Worm (Caenorhabditis elegans): ENCODE results near the gene cgt-2.
"Not testable (repeated sequence)": the region's sequence is repeated elsewhere in the genome, so short reads cannot be mapped to it uniquely, and the experiment has no call there.

Gene cgt-2

DNA sequence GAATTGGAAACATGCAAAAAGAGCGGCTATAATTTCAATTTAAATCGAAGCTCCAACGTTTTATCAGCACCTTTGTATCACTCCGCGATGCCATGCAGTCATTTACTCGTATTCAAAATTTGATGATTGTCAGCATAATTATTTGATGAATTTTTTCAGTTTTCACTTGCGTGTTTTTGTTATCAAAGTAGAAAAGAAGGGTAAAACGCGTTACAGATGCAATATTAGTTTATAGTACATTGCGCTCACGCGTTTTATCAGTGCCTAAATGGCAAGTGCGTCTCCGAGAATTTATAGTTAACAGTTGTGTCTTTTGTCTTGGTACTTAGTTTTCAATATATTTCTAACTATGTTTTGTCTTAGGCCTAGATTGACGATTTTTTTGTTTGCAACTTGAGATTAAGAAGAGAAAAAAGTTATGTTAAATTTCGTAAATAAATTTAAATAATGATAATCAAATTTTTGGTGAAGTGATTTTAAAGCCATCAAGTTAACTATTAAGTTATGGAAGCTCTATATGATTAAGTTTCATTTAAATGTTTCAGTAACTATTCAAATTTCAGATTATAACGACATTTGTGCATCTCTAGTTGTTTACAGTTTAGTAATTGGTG lies at the start of gene cgt-2:
Gene cgt-2, plus strand, starts transcription at position 564 of the 614 bp plus-strand sequence.
- no peak for TF ChIP-seq ama-1 (optimal IDR thresholded peaks at IDR 0.05)
- TF ChIP-seq skn-1 (tag; optimal IDR thresholded peaks at IDR 0.05) = peak; percentile 83
- TF ChIP-seq pqm-1 (tag; optimal IDR thresholded peaks at IDR 0.05) = peak; percentile 84
- TF ChIP-seq nhr-43 (tag; optimal IDR thresholded peaks at IDR 0.05; ENCODE audit: poor library complexity, severe bottlenecking) = no peak
- no peak for TF ChIP-seq aly-2 (tag; optimal IDR thresholded peaks at IDR 0.05)
- no peak for TF ChIP-seq tbx-2 (tag; optimal IDR thresholded peaks at IDR 0.05)
- no peak for TF ChIP-seq egl-27 (tag; optimal IDR thresholded peaks at IDR 0.05)
- peak; percentile 4 for TF ChIP-seq pha-4 (tag; optimal IDR thresholded peaks at IDR 0.05)
- TF ChIP-seq elt-2 (tag; optimal IDR thresholded peaks at IDR 0.05) = peak; percentile 82
- TF ChIP-seq ceh-82 (tag; optimal IDR thresholded peaks at IDR 0.05) = no peak
- no peak for TF ChIP-seq elt-3 (tag; optimal IDR thresholded peaks at IDR 0.05)

DNA sequence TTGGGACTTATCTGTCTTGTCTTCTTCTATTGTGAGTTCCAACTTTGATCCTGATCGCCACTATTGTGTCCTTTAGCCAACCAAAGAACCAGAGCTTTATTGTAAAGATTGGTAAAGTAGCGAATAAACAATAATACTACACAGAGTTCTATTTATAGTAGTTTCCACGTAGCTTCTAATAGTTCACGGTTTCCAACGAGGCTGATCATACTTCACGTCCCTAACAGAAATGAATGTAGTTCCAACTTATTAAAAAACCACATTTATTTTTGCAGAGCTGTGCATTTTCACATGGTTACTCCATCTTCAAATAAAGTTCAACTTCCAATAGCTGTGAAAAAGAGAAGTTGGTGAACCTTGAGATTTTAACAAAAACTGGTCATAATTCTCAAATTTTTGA lies 45.7 kb upstream of the cgt-2 start, which contains the start of gene tmem-218:
Gene tmem-218, plus strand, starts transcription at position 301 of the 400 bp plus-strand sequence.
- TF ChIP-seq R02D3.7, skn-1, eor-1 (tag; optimal IDR thresholded peaks at IDR 0.05): not testable (repeated sequence)

DNA sequence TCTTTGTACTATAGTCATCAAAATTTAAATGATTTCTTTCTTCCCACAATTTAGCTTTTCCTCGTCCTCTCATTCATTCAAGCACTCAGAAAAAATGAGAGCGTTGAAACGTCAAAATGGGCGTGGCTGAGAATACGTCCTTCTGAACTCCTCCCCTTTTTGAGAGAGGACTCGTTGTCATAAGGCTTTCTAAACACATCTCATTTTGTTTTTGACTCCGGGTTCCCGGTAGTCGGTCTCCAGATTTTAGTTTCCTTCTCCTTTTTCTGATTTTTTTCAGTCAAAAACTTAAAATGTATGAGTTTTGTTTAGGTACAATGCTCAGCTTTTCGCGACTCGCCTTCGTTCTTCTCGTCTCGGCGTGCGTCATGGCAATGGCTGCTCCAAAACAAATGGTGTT lies 32.9 kb upstream of the cgt-2 start, which contains the start of gene nlp-6:
Gene nlp-6, plus strand, starts transcription at position 301 of the 400 bp plus-strand sequence.
- TF ChIP-seq ztf-11 (tag; optimal IDR thresholded peaks at IDR 0.05) = no peak

DNA sequence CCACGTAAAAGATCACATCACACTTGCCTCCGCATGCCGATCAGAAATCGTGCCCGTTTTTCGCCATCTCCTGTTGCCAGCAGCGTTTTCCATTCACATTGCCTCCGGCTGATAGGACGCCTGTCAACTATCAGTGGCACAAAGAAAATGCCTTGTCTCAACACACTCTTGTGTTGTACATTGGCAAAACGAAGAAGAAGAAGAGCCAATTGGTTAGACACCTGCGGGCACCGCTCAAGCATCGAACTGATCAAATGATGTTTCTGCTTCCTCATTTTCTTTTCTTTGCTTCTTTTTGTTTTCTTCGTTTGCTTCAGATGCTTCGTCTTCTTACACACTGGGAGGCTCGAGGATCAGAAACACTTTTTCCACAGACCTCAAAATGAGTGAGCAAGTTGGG lies 27.7 kb upstream of the cgt-2 start:
- TF ChIP-seq ceh-28 (tag; optimal IDR thresholded peaks at IDR 0.05) (no peak), lin-39 (tag; optimal IDR thresholded peaks at IDR 0.05) (peak; percentile 8), fos-1 (tag; optimal IDR thresholded peaks at IDR 0.05) (no peak), sea-2 (GFP tag; optimal IDR thresholded peaks at IDR 0.05) (no peak), nhr-25 (tag; optimal IDR thresholded peaks at IDR 0.05) (no peak), egl-27 (tag; optimal IDR thresholded peaks at IDR 0.05) (no peak), nhr-237 (tag; optimal IDR thresholded peaks at IDR 0.05) (no peak), nfya-1 (tag; optimal IDR thresholded peaks at IDR 0.05; ENCODE audit: insufficient read depth) (peak; percentile 39), nhr-67 (tag; optimal IDR thresholded peaks at IDR 0.05) (no peak)

DNA sequence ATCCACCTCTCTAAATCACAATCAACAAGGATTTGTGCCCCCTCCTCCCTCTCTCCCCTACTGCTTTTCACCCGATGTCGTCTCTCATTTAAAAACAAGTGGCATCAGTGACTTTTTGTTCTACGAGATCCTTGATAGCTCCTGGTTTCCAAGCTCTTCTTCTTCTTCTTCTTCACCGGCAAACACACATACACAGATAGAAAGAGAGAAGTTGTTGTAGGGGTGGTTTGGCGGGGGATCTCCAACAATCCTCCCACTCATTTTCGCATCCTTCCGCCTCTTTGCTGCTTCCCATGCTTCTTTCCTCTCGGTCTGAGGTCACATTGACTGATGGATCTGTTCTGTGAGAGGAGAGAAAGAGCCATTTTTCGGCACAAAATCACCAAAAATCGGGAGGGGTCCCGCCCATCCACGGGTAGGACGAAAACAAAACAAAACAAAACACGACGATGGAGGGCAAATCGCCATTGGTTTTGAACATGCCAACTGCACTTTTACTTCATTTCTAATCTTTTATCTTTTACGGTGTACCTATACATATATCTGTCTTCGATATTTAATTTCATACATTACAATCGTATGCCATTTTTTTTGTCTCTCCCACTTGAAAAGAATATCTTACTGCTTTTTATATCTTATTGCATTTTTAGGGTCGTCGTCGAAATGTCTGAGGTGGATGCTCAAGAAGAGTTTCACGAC lies 24.5 kb upstream of the cgt-2 start, which contains the start of gene T23E7.2:
Gene T23E7.2, plus strand, starts transcription at position 649 of the 699 bp plus-strand sequence.
- TF ChIP-seq lin-39 (tag; optimal IDR thresholded peaks at IDR 0.05) (peak; percentile 20), nhr-237 (tag; optimal IDR thresholded peaks at IDR 0.05) (no peak), nhr-28 (tag; optimal IDR thresholded peaks at IDR 0.05) (no peak), daf-12 (tag; optimal IDR thresholded peaks at IDR 0.05) (no peak), egl-27 (tag; optimal IDR thresholded peaks at IDR 0.05) (no peak), fkh-2 (tag; optimal IDR thresholded peaks at IDR 0.05) (no peak), ZK546.5 (tag; optimal IDR thresholded peaks at IDR 0.05) (no peak), ceh-82 (tag; optimal IDR thresholded peaks at IDR 0.05) (no peak), elt-3 (tag; optimal IDR thresholded peaks at IDR 0.05) (no peak)

DNA sequence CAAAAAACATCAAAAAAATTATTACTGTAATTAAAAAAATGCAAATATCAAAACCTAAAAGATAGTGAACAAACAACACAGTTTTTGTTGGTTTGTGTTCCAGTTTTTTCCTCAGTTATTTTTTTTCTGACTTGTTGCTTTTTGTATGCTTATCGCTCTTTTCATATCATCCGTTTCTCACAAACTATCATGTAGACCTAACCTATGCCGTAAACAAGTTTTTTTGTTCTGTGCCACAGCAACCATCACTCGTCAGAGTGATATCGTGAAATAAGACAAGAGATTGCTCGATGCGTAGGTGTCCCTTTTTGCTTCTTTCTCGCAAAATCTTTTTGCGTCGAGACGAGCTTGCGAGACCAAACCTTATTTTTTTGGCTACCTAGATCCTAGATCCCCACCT lies 22.8 kb upstream of the cgt-2 start:
- TF ChIP-seq nfya-1 (tag; optimal IDR thresholded peaks at IDR 0.05; ENCODE audit: insufficient read depth) (no peak), lsy-12 (tag; optimal IDR thresholded peaks at IDR 0.05) (no peak), hmg-11 (tag; optimal IDR thresholded peaks at IDR 0.05) (no peak), lin-39 (tag; optimal IDR thresholded peaks at IDR 0.05) (no peak), jun-1 (tag; optimal IDR thresholded peaks at IDR 0.05) (no peak), nhr-25 (tag; optimal IDR thresholded peaks at IDR 0.05) (no peak), ceh-16 (tag; optimal IDR thresholded peaks at IDR 0.05) (no peak), R02D3.7 (tag; optimal IDR thresholded peaks at IDR 0.05) (no peak), skn-1 (tag; optimal IDR thresholded peaks at IDR 0.05) (no peak), egl-5 (tag; optimal IDR thresholded peaks at IDR 0.05) (no peak), nhr-12 (tag; optimal IDR thresholded peaks at IDR 0.05) (no peak), eor-1 (tag; optimal IDR thresholded peaks at IDR 0.05) (no peak), fos-1 (tag; optimal IDR thresholded peaks at IDR 0.05) (no peak), fkh-2 (tag; optimal IDR thresholded peaks at IDR 0.05) (no peak)

Data from whole organism, L3 larva.